Worm (Caenorhabditis elegans) whole organism, L4 larva: ENCODE data around the gene clec-79.

Source experiments
- F10B5.3 ChIP-seq: sonication (generic microtip); optimal IDR thresholded peaks from 2 replicates; lab custom pipeline; 2016; ENCODE audit warnings: mild to moderate bottlenecking, missing genetic modification characterization, missing compliant biosample characterization
- F26F4.8 ChIP-seq: fragments of 200-800 bp; sonication (Bioruptor generic); conservative IDR thresholded peaks from 2 replicates; pipeline ENCODE4 v1.3.6; 2022; ENCODE audit warnings: missing genetic modification characterization, missing compliant biosample characterization
- F44E2.7 ChIP-seq: fragments of 200-800 bp; sonication (Bioruptor generic); IDR thresholded peaks from 2 replicates; pipeline ENCODE4 v2.1.2; 2022; ENCODE audit warnings: missing genetic modification characterization, missing compliant biosample characterization
- F49E8.2 ChIP-seq: sonication (generic microtip); optimal IDR thresholded peaks from 2 replicates; lab custom pipeline; 2016; ENCODE audit warnings: missing compliant biosample characterization, mild to moderate bottlenecking, missing genetic modification characterization, borderline replicate concordance
- T20F7.1 ChIP-seq: fragments of 200-800 bp; sonication (Bioruptor generic); optimal IDR thresholded peaks from 2 replicates; lab custom pipeline; 2018; ENCODE audit warnings: mild to moderate bottlenecking, missing genetic modification characterization, missing compliant biosample characterization
- Y48G9A.11 ChIP-seq: fragments of 200-800 bp; sonication (Bioruptor generic); IDR thresholded peaks from 2 replicates; pipeline ENCODE4 v1.3.6; 2022; ENCODE audit warnings: missing genetic modification reagents, missing genetic modification characterization, missing compliant biosample characterization
- Y75B8A.6 ChIP-seq: fragments of 200-800 bp; sonication (Bioruptor generic); IDR thresholded peaks from 2 replicates; pipeline ENCODE4 v1.3.6; 2022; ENCODE audit warnings: missing genetic modification reagents, missing genetic modification characterization, missing compliant biosample characterization
- aha-1 ChIP-seq: fragments of 150-350 bp; peaks from one replicate; lab custom pipeline; 2014; ENCODE audit warnings: missing biosample characterization, missing genetic modification characterization
- ama-1 ChIP-seq: fragments of 150-350 bp; optimal IDR thresholded peaks from 2 replicates; lab custom pipeline; 2014; ENCODE audit warnings: inconsistent platforms, mixed read lengths
- attf-4 ChIP-seq: sonication (generic microtip); optimal IDR thresholded peaks from 3 replicates; lab custom pipeline; 2017; ENCODE audit warnings: missing biosample characterization, missing genetic modification characterization
- ceh-32 ChIP-seq: sonication (generic microtip); optimal IDR thresholded peaks from 2 replicates; lab custom pipeline; 2016; ENCODE audit warnings: mild to moderate bottlenecking, missing genetic modification characterization, missing compliant biosample characterization; ENCODE audit not compliant: poor library complexity
- cey-2 ChIP-seq: sonication (generic microtip); optimal IDR thresholded peaks from 3 replicates; lab custom pipeline; 2017; ENCODE audit warnings: missing genetic modification characterization, mild to moderate bottlenecking, missing compliant biosample characterization, antibody characterized with exemption, borderline replicate concordance; ENCODE audit not compliant: insufficient read depth
- ctbp-1 ChIP-seq: fragments of 200-800 bp; sonication (Bioruptor generic); IDR thresholded peaks from 2 replicates; pipeline ENCODE4 v1.3.6; 2022; ENCODE audit warnings: missing genetic modification reagents, missing genetic modification characterization, missing compliant biosample characterization
- daf-16 ChIP-seq, 3 experiments: sonication (generic microtip); optimal IDR thresholded peaks; 2 replicates each; lab custom pipeline; 2016 to 2017; ENCODE audit warnings: missing genetic modification characterization in 3 of 3, missing genetic modification reagents in 3 of 3, mild to moderate bottlenecking in 2 of 3, missing compliant biosample characterization in 2 of 3, missing biosample characterization in 1 of 3, moderate library complexity in 1 of 3
- daf-8 ChIP-seq: fragments of 200-800 bp; sonication (Bioruptor generic); IDR thresholded peaks from 2 replicates; pipeline ENCODE4 v1.3.6; 2022; ENCODE audit warnings: missing genetic modification characterization, missing compliant biosample characterization
- fkh-10 ChIP-seq: fragments of 150-350 bp; optimal IDR thresholded peaks from 2 replicates; lab custom pipeline; 2014; ENCODE audit warnings: missing biosample characterization, missing genetic modification reagents, missing genetic modification characterization
- gei-8 ChIP-seq: fragments of 200-800 bp; sonication (Bioruptor generic); optimal IDR thresholded peaks from 2 replicates; lab custom pipeline; 2018; ENCODE audit warnings: mild to moderate bottlenecking, missing genetic modification characterization, missing compliant biosample characterization
- hlh-30 ChIP-seq: sonication (generic microtip); optimal IDR thresholded peaks from 2 replicates; lab custom pipeline; 2017; ENCODE audit warnings: antibody characterized with exemption, mild to moderate bottlenecking, missing genetic modification characterization, missing compliant biosample characterization; ENCODE audit not compliant: insufficient read depth
- lin-38 ChIP-seq: fragments of 200-800 bp; sonication (Bioruptor generic); IDR thresholded peaks from 2 replicates; pipeline ENCODE4 v1.3.6; 2022; ENCODE audit warnings: missing genetic modification reagents, missing genetic modification characterization, missing compliant biosample characterization
- madf-9 ChIP-seq: fragments of 200-800 bp; sonication (Bioruptor generic); conservative IDR thresholded peaks from 2 replicates; pipeline ENCODE4 v1.3.6; 2022; ENCODE audit warnings: missing genetic modification reagents, missing genetic modification characterization, missing compliant biosample characterization
- mdl-1 ChIP-seq, 2 experiments: fragments of 150-350 bp in 1 of 2; sonication (generic microtip) in 1 of 2; optimal IDR thresholded peaks; 2 replicates each; lab custom pipeline; 2014 to 2017; ENCODE audit warnings: missing biosample characterization in 2 of 2, missing genetic modification characterization in 2 of 2
- mdt-29 ChIP-seq: fragments of 200-800 bp; sonication (Bioruptor generic); IDR thresholded peaks from 2 replicates; pipeline ENCODE4 v1.3.6; 2022; ENCODE audit warnings: missing genetic modification reagents, missing genetic modification characterization, missing compliant biosample characterization
- nhr-111 ChIP-seq: fragments of 200-800 bp; sonication (Bioruptor generic); optimal IDR thresholded peaks from 2 replicates; lab custom pipeline; 2018; ENCODE audit warnings: mild to moderate bottlenecking, missing genetic modification characterization, missing compliant biosample characterization
- nhr-42 ChIP-seq: fragments of 200-800 bp; sonication (Bioruptor generic); IDR thresholded peaks from 2 replicates; pipeline ENCODE4 v1.3.6; 2022; ENCODE audit warnings: missing genetic modification characterization, missing compliant biosample characterization
- nhr-6 ChIP-seq: fragments of 150-350 bp; optimal IDR thresholded peaks from 2 replicates; lab custom pipeline; 2014; ENCODE audit warnings: missing biosample characterization, missing genetic modification characterization
- set-16 ChIP-seq: fragments of 200-800 bp; sonication (Bioruptor generic); IDR thresholded peaks from 2 replicates; pipeline ENCODE4 v1.3.6; 2022; ENCODE audit warnings: missing genetic modification reagents, missing genetic modification characterization, missing compliant biosample characterization
- snpc-1.2 ChIP-seq: fragments of 200-800 bp; sonication (Bioruptor generic); IDR thresholded peaks from 2 replicates; pipeline ENCODE4 v1.3.6; 2022; ENCODE audit warnings: missing genetic modification reagents, missing genetic modification characterization, missing compliant biosample characterization
- spr-3 ChIP-seq: fragments of 200-800 bp; sonication (Bioruptor generic); optimal IDR thresholded peaks from 2 replicates; lab custom pipeline; 2018; ENCODE audit warnings: mild to moderate bottlenecking, missing genetic modification characterization, missing compliant biosample characterization
- unc-39 ChIP-seq: sonication (generic microtip); optimal IDR thresholded peaks from 2 replicates; lab custom pipeline; 2017; ENCODE audit warnings: missing biosample characterization, missing genetic modification characterization
- unc-62 ChIP-seq, 3 experiments: fragments of 150-350 bp in 1 of 3; sonication (generic microtip); optimal IDR thresholded peaks in 2 of 3; peaks in 1 of 3; 1 replicate in 1 of 3; 2 replicates in 2 of 3; lab custom pipeline; 2014 to 2017; ENCODE audit warnings: missing biosample characterization in 3 of 3, missing genetic modification characterization in 3 of 3, missing genetic modification reagents in 3 of 3, missing genotype in 1 of 3
- vab-7 ChIP-seq: fragments of 200-800 bp; sonication (Bioruptor generic); IDR thresholded peaks from 2 replicates; pipeline ENCODE4 v1.3.6; 2022; ENCODE audit warnings: missing genetic modification reagents, missing genetic modification characterization, missing compliant biosample characterization
- zip-2 ChIP-seq: fragments of 150-350 bp; optimal IDR thresholded peaks from 2 replicates; lab custom pipeline; 2014; ENCODE audit warnings: missing biosample characterization, missing genetic modification characterization
- ztf-7 ChIP-seq: fragments of 150-350 bp; optimal IDR thresholded peaks from 2 replicates; lab custom pipeline; 2014; ENCODE audit warnings: missing biosample characterization, missing genetic modification characterization

clec-79 gene

ce11 chrIV:3994318-3994717 is 21.2 kb downstream of the clec-79 start, which contains the start of gene F47C12.13:
Gene F47C12.13 (minus strand): TSS chrIV:3994418.
- no peak for TF ChIP-seq ceh-32 (tag; lab: Kevin White, UChicago)
- TF ChIP-seq unc-62 (GFP tag; optimal IDR thresholded peaks at IDR 0.05 in 1 of 2; lab: Kevin White, UChicago), result peak in 1 of 2 experiments; percentile 0
- TF ChIP-seq unc-62 (tag; optimal IDR thresholded peaks at IDR 0.05; lab: Kevin White, UChicago), result no peak

ce11 chrIV:3995384-3995783 is 22.2 kb downstream of the clec-79 start, which contains the start of gene F47C12.7:
Gene F47C12.7 (minus strand): TSS chrIV:3995484.
- peak; percentile 28 for TF ChIP-seq aha-1
- no peak for TF ChIP-seq T20F7.1

- TF ChIP-seq ztf-7, result no peak
- TF ChIP-seq vab-7 (GFP tag; lab: Robert Waterston, UW), result no peak
- no peak for TF ChIP-seq nhr-6 (tag; lab: Kevin White, UChicago)
- TF ChIP-seq lin-38 (GFP tag; lab: Robert Waterston, UW), result no peak
- no peak for TF ChIP-seq F44E2.7 (GFP tag; lab: Robert Waterston, UW)
- no peak for TF ChIP-seq daf-8 (GFP tag; lab: Robert Waterston, UW)
- TF ChIP-seq F10B5.3, result no peak
- no peak for TF ChIP-seq daf-16 (GFP tag; optimal IDR thresholded peaks at IDR 0.05; lab: Kevin White, UChicago)
- no peak for TF ChIP-seq daf-16 (tag; optimal IDR thresholded peaks at IDR 0.05; lab: Kevin White, UChicago)
- no peak for TF ChIP-seq ctbp-1 (GFP tag; lab: Robert Waterston, UW)
- TF ChIP-seq zip-2, result no peak
- TF ChIP-seq spr-3, result no peak
- TF ChIP-seq gei-8, result no peak
Measured at ce11 chrIV:3998517-3998916, 25.4 kb downstream of the clec-79 start, which contains the start of gene F47C12.8. Gene F47C12.8 (minus strand): TSS chrIV:3998617.

ce11 chrIV:3999662-4000061 is 26.5 kb downstream of the clec-79 start:
- peak; percentile 51 for TF ChIP-seq set-16 (GFP tag; lab: Robert Waterston, UW)
- TF ChIP-seq mdl-1 (tag; optimal IDR thresholded peaks at IDR 0.05; lab: Kevin White, UChicago), result no peak

- TF ChIP-seq cey-2 (tag; lab: Kevin White, UChicago), result no peak
- TF ChIP-seq nhr-42 (GFP tag; lab: Robert Waterston, UW), result no peak
- no peak for TF ChIP-seq daf-16 (GFP tag; optimal IDR thresholded peaks at IDR 0.05; lab: Kevin White, UChicago)
- no peak for TF ChIP-seq daf-16 (tag; optimal IDR thresholded peaks at IDR 0.05; lab: Kevin White, UChicago)
- no peak for TF ChIP-seq madf-9 (GFP tag; lab: Robert Waterston, UW)
- TF ChIP-seq aha-1, result peak; percentile 48
- no peak for TF ChIP-seq vab-7 (GFP tag; lab: Robert Waterston, UW)
- no peak for TF ChIP-seq Y48G9A.11 (GFP tag; lab: Robert Waterston, UW)
- no peak for TF ChIP-seq snpc-1.2 (GFP tag; lab: Robert Waterston, UW)
- no peak for TF ChIP-seq mdl-1 (tag; optimal IDR thresholded peaks at IDR 0.05; lab: Kevin White, UChicago)
- TF ChIP-seq set-16 (GFP tag; lab: Robert Waterston, UW), result peak; percentile 65
- TF ChIP-seq ama-1 (lab: Kevin White, UChicago), result no peak
- TF ChIP-seq nhr-111 (GFP tag; lab: Kevin White, UChicago), result no peak
- TF ChIP-seq hlh-30 (tag; lab: Kevin White, UChicago), result no peak
- TF ChIP-seq mdt-29 (GFP tag; lab: Robert Waterston, UW), result no peak
Measured at ce11 chrIV:4004221-4004620, 31.1 kb downstream of the clec-79 start.

- TF ChIP-seq unc-39 (tag; lab: Kevin White, UChicago) (no peak), hlh-30 (tag; lab: Kevin White, UChicago) (no peak), F26F4.8 (GFP tag; lab: Robert Waterston, UW) (no peak), attf-4 (tag; lab: Kevin White, UChicago) (no peak), fkh-10 (GFP tag; lab: Kevin White, UChicago) (peak; percentile 60), F49E8.2 (tag; lab: Kevin White, UChicago) (no peak), Y75B8A.6 (GFP tag; lab: Robert Waterston, UW) (no peak)
Measured at ce11 chrIV:4005166-4005565, 32.0 kb downstream of the clec-79 start.
